Worm (Caenorhabditis elegans) whole organism, L2 larva: ENCODE results near the gene R09H10.6.
A peak's percentile ranks its signal among the peaks of the same experiment; 100 is the strongest.

Experiments
- C34F6.9 ChIP-seq: fragments of 150-350 bp; optimal IDR thresholded peaks from 2 replicates; lab custom pipeline; 2014; ENCODE audit warnings: missing biosample characterization, missing genetic modification characterization
- F13H6.1 ChIP-seq: sonication (generic microtip); optimal IDR thresholded peaks from 2 replicates; lab custom pipeline; 2016; ENCODE audit warnings: missing genetic modification characterization, missing compliant biosample characterization
- R02D3.7 ChIP-seq: fragments of 150-350 bp; optimal IDR thresholded peaks from 2 replicates; lab custom pipeline; 2014; ENCODE audit warnings: missing biosample characterization, missing genetic modification characterization
- alr-1 ChIP-seq: fragments of 150-350 bp; optimal IDR thresholded peaks from 2 replicates; lab custom pipeline; 2014; ENCODE audit warnings: missing biosample characterization, missing genetic modification characterization
- aly-2 ChIP-seq: fragments of 150-350 bp; optimal IDR thresholded peaks from 2 replicates; lab custom pipeline; 2014; ENCODE audit warnings: missing biosample characterization, missing genetic modification characterization
- blmp-1 ChIP-seq: sonication (generic microtip); optimal IDR thresholded peaks from 2 replicates; lab custom pipeline; 2017; ENCODE audit warnings: missing genetic modification characterization, mild to moderate bottlenecking, missing compliant biosample characterization, antibody characterized with exemption, moderate library complexity; ENCODE audit not compliant: insufficient read depth
- ceh-82 ChIP-seq: fragments of 150-350 bp; optimal IDR thresholded peaks from 2 replicates; lab custom pipeline; 2014; ENCODE audit warnings: missing biosample characterization, missing genetic modification characterization
- dmd-4 ChIP-seq: sonication (generic microtip); optimal IDR thresholded peaks from 2 replicates; lab custom pipeline; 2017; ENCODE audit warnings: missing biosample characterization, missing genetic modification characterization
- egl-27 ChIP-seq: sonication (generic microtip); optimal IDR thresholded peaks from 3 replicates; lab custom pipeline; 2017; ENCODE audit warnings: missing biosample characterization, missing genetic modification reagents, missing genetic modification characterization
- elt-1 ChIP-seq: fragments of 150-350 bp; optimal IDR thresholded peaks from 2 replicates; lab custom pipeline; 2014; ENCODE audit warnings: missing biosample characterization, missing genetic modification characterization
- elt-3 ChIP-seq: sonication (generic microtip); optimal IDR thresholded peaks from 2 replicates; lab custom pipeline; 2017; ENCODE audit warnings: missing biosample characterization, missing genetic modification characterization
- fos-1 ChIP-seq: fragments of 150-350 bp; optimal IDR thresholded peaks from 2 replicates; lab custom pipeline; 2014; ENCODE audit warnings: missing biosample characterization, missing genetic modification characterization
- gmeb-1 ChIP-seq: fragments of 150-350 bp; optimal IDR thresholded peaks from 2 replicates; lab custom pipeline; 2014; ENCODE audit warnings: missing biosample characterization, missing genetic modification characterization
- lin-11 ChIP-seq: fragments of 150-350 bp; sonication (generic microtip); optimal IDR thresholded peaks from 2 replicates; lab custom pipeline; 2014; ENCODE audit warnings: missing biosample characterization, missing genetic modification characterization, inconsistent platforms, mixed read lengths
- lin-13 ChIP-seq: fragments of 150-350 bp; optimal IDR thresholded peaks from 2 replicates; lab custom pipeline; 2014; ENCODE audit warnings: missing biosample characterization, missing genetic modification reagents, missing genetic modification characterization
- mbf-1 ChIP-seq: sonication (generic microtip); optimal IDR thresholded peaks from 2 replicates; lab custom pipeline; 2017; ENCODE audit warnings: missing biosample characterization, missing genetic modification characterization
- mdl-1 ChIP-seq, 2 experiments: fragments of 150-350 bp in 1 of 2; sonication (generic microtip) in 1 of 2; optimal IDR thresholded peaks; 2 replicates each; lab custom pipeline; 2017; ENCODE audit warnings: missing biosample characterization in 2 of 2, missing genetic modification characterization in 2 of 2
- nhr-10 ChIP-seq: sonication (generic microtip); optimal IDR thresholded peaks from 2 replicates; lab custom pipeline; 2017; ENCODE audit warnings: missing biosample characterization, missing genetic modification characterization
- nhr-12 ChIP-seq: fragments of 150-350 bp; optimal IDR thresholded peaks from 2 replicates; lab custom pipeline; 2014; ENCODE audit warnings: missing biosample characterization, missing genetic modification characterization
- nhr-129 ChIP-seq: fragments of 150-350 bp; optimal IDR thresholded peaks from 2 replicates; lab custom pipeline; 2014; ENCODE audit warnings: missing biosample characterization, missing genetic modification characterization
- nhr-21 ChIP-seq: fragments of 150-350 bp; optimal IDR thresholded peaks from 2 replicates; lab custom pipeline; 2014; ENCODE audit warnings: missing biosample characterization, missing genetic modification characterization
- nhr-23 ChIP-seq: fragments of 150-350 bp; optimal IDR thresholded peaks from 2 replicates; lab custom pipeline; 2014; ENCODE audit warnings: missing biosample characterization, missing genetic modification reagents, missing genetic modification characterization
- nhr-237 ChIP-seq: fragments of 150-350 bp; optimal IDR thresholded peaks from 2 replicates; lab custom pipeline; 2014; ENCODE audit warnings: missing biosample characterization, missing genetic modification characterization
- nhr-25 ChIP-seq: fragments of 150-350 bp; sonication (generic microtip); optimal IDR thresholded peaks from 3 replicates; lab custom pipeline; 2014; ENCODE audit warnings: missing biosample characterization, missing genetic modification characterization
- peb-1 ChIP-seq: fragments of 150-350 bp; optimal IDR thresholded peaks from 2 replicates; lab custom pipeline; 2014; ENCODE audit warnings: missing biosample characterization, missing genetic modification characterization
- skn-1 ChIP-seq: sonication (generic microtip); optimal IDR thresholded peaks from 2 replicates; lab custom pipeline; 2017; ENCODE audit warnings: missing biosample characterization, missing genetic modification characterization
- sma-3 ChIP-seq: sonication (generic microtip); optimal IDR thresholded peaks from 2 replicates; lab custom pipeline; 2016; ENCODE audit warnings: missing genetic modification reagents, missing genetic modification characterization, missing compliant biosample characterization
- sma-9 ChIP-seq, 2 experiments: fragments of 150-350 bp in 1 of 2; sonication (generic microtip) in 1 of 2; optimal IDR thresholded peaks; 2 replicates each; lab custom pipeline; 2014 to 2016; ENCODE audit warnings: missing genetic modification characterization in 2 of 2, mild to moderate bottlenecking in 1 of 2, missing biosample characterization in 1 of 2, missing compliant biosample characterization in 1 of 2, missing genetic modification reagents in 1 of 2, moderate library complexity in 1 of 2
- unc-55 ChIP-seq: fragments of 150-350 bp; sonication (generic microtip); optimal IDR thresholded peaks from 3 replicates; lab custom pipeline; 2014; ENCODE audit warnings: missing biosample characterization, missing genetic modification reagents, missing genetic modification characterization
- ztf-1 ChIP-seq: fragments of 200-800 bp; sonication (Bioruptor generic); conservative IDR thresholded peaks from 2 replicates; pipeline ENCODE4 v1.3.6; 2022; ENCODE audit warnings: missing genetic modification characterization, missing compliant biosample characterization
- ztf-11 ChIP-seq: sonication (generic microtip); optimal IDR thresholded peaks from 2 replicates; lab custom pipeline; 2017; ENCODE audit warnings: missing biosample characterization, missing genetic modification characterization
- ztf-4 ChIP-seq: fragments of 150-350 bp; optimal IDR thresholded peaks from 2 replicates; lab custom pipeline; 2014; ENCODE audit warnings: missing biosample characterization, missing genetic modification characterization

Gene R09H10.6

ce11 chrIV:10596505-10596904, 11.9 kb upstream of the R09H10.6 start, which contains the start of gene C43F9.11:
TSS of gene C43F9.11 (plus strand) at chrIV:10596805.
- TF ChIP-seq nhr-10 (tag; lab: Kevin White, UChicago) (no peak), egl-27 (no peak), elt-1 (no peak), ztf-4 (no peak)
- TF ChIP-seq, all 48 proteins: peak for 0

ce11 chrIV:10599983-10600382, 8.4 kb upstream of the R09H10.6 start, which contains the start of gene R09H10.1:
TSS of gene R09H10.1 (plus strand) at chrIV:10600283.
- TF ChIP-seq ceh-82 (tag; lab: Kevin White, UChicago) = no peak
- no peak for TF ChIP-seq ztf-11 (tag; lab: Kevin White, UChicago)
- TF ChIP-seq ztf-4 = no peak
- TF ChIP-seq ztf-1 (GFP tag; lab: Robert Waterston, UW) = no peak
- no peak for TF ChIP-seq nhr-23 (tag; lab: Kevin White, UChicago)
- no peak for TF ChIP-seq unc-55 (GFP tag; lab: Kevin White, UChicago)
- TF ChIP-seq mbf-1 (tag; lab: Kevin White, UChicago) = no peak
- no peak for TF ChIP-seq alr-1 (tag; lab: Kevin White, UChicago)
- TF ChIP-seq lin-11 (tag; lab: Kevin White, UChicago) = no peak
- no peak for TF ChIP-seq lin-13

- TF ChIP-seq egl-27 (no peak), nhr-12 (tag; lab: Kevin White, UChicago) (no peak), nhr-237 (tag; lab: Kevin White, UChicago) (no peak), F13H6.1 (tag; lab: Kevin White, UChicago) (no peak), elt-3 (tag; lab: Kevin White, UChicago) (no peak), lin-13 (no peak), peb-1 (tag; lab: Kevin White, UChicago) (no peak), alr-1 (tag; lab: Kevin White, UChicago) (no peak), ceh-82 (tag; lab: Kevin White, UChicago) (no peak), gmeb-1 (no peak), fos-1 (no peak), skn-1 (no peak), blmp-1 (tag; lab: Kevin White, UChicago) (no peak), sma-9 (GFP tag; optimal IDR thresholded peaks at IDR 0.05; lab: Kevin White, UChicago) (no peak), sma-9 (tag; optimal IDR thresholded peaks at IDR 0.05; lab: Kevin White, UChicago) (no peak), C34F6.9 (tag; lab: Kevin White, UChicago) (no peak)
Observed at ce11 chrIV:10602644-10603043, 5.7 kb upstream of the R09H10.6 start, which contains the start of gene R09H10.2. TSS of gene R09H10.2 (plus strand) at chrIV:10602944.

- no peak for TF ChIP-seq peb-1 (tag; lab: Kevin White, UChicago)
- TF ChIP-seq fos-1 = no peak
- TF ChIP-seq ztf-11 (tag; lab: Kevin White, UChicago) = no peak
- no peak for TF ChIP-seq ceh-82 (tag; lab: Kevin White, UChicago)
Observed at ce11 chrIV:10606575-10607080, 1.7 kb upstream of the R09H10.6 start, which contains the start of gene R09H10.3. TSS of gene R09H10.3 (plus strand) at chrIV:10607030.

- TF ChIP-seq sma-3 (GFP tag; lab: Kevin White, UChicago) = peak; percentile 24
- peak; percentile 10 for TF ChIP-seq fos-1
- no peak for TF ChIP-seq aly-2
- peak; percentile 54 for TF ChIP-seq sma-9 (GFP tag; optimal IDR thresholded peaks at IDR 0.05; lab: Kevin White, UChicago)
- no peak for TF ChIP-seq sma-9 (tag; optimal IDR thresholded peaks at IDR 0.05; lab: Kevin White, UChicago)
- peak; percentile 2 for TF ChIP-seq nhr-21 (tag; lab: Kevin White, UChicago)
Observed at ce11 chrIV:10609920-10610319, 1.5 kb downstream of the R09H10.6 start.

- TF ChIP-seq nhr-23 (tag; lab: Kevin White, UChicago) = no peak
- no peak for TF ChIP-seq R02D3.7 (tag; lab: Kevin White, UChicago)
- peak; percentile 10 for TF ChIP-seq sma-9 (GFP tag; optimal IDR thresholded peaks at IDR 0.05; lab: Kevin White, UChicago)
- TF ChIP-seq sma-9 (tag; optimal IDR thresholded peaks at IDR 0.05; lab: Kevin White, UChicago) = no peak
- TF ChIP-seq nhr-25 (tag; lab: Kevin White, UChicago) = peak; percentile 37
- TF ChIP-seq gmeb-1 = no peak
- TF ChIP-seq dmd-4 (tag; lab: Kevin White, UChicago) = no peak
- no peak for TF ChIP-seq egl-27
- TF ChIP-seq nhr-21 (tag; lab: Kevin White, UChicago) = peak; percentile 8
- TF ChIP-seq mdl-1 (tag; optimal IDR thresholded peaks at IDR 0.05; lab: Kevin White, UChicago) = no peak
- TF ChIP-seq sma-3 (GFP tag; lab: Kevin White, UChicago) = peak; percentile 27
- no peak for TF ChIP-seq nhr-237 (tag; lab: Kevin White, UChicago)
- no peak for TF ChIP-seq unc-55 (GFP tag; lab: Kevin White, UChicago)
- no peak for TF ChIP-seq nhr-129 (tag; lab: Kevin White, UChicago)
Observed at ce11 chrIV:10612281-10612680, 3.9 kb downstream of the R09H10.6 start.
